Fruit fly (Drosophila melanogaster) whole organism, adult: ENCODE data around the gene CG5177.
A peak's percentile ranks its signal among the peaks of the same experiment; 100 is the strongest.

ENCODE experiments used
- CG11617 ChIP-seq: fragments of 200-800 bp; sonication (Bioruptor generic); optimal IDR thresholded peaks from 2 replicates; lab custom pipeline; 2017; ENCODE audit warnings: mild to moderate bottlenecking, missing biosample characterization, missing genetic modification reagents, missing genetic modification characterization
- CG12768 ChIP-seq: fragments of 200-800 bp; sonication (Bioruptor generic); optimal IDR thresholded peaks from 2 replicates; lab custom pipeline; 2017; ENCODE audit warnings: missing biosample characterization, missing genetic modification characterization, mild to moderate bottlenecking, moderate library complexity, missing genetic modification reagents
- CG14711 ChIP-seq: fragments of 200-800 bp; sonication (Bioruptor generic); optimal IDR thresholded peaks from 2 replicates; lab custom pipeline; 2018; ENCODE audit warnings: missing biosample characterization, mild to moderate bottlenecking, missing genetic modification characterization, moderate library complexity
- CG1620 ChIP-seq: fragments of 200-800 bp; sonication (Bioruptor generic); optimal IDR thresholded peaks from 2 replicates; lab custom pipeline; 2016; ENCODE audit warnings: missing biosample characterization, missing genetic modification characterization
- CG33017 ChIP-seq: fragments of 200-800 bp; sonication (Bioruptor generic); optimal IDR thresholded peaks from 2 replicates; lab custom pipeline; 2018; ENCODE audit warnings: missing biosample characterization, mild to moderate bottlenecking, missing genetic modification characterization, moderate library complexity
- CG5204 ChIP-seq: fragments of 200-800 bp; sonication (Bioruptor generic); optimal IDR thresholded peaks from 2 replicates; lab custom pipeline; 2016; ENCODE audit warnings: missing biosample characterization, missing genetic modification characterization
- CG7045 ChIP-seq: fragments of 200-800 bp; sonication (Bioruptor generic); optimal IDR thresholded peaks from 2 replicates; lab custom pipeline; 2017; ENCODE audit warnings: missing biosample characterization, mild to moderate bottlenecking, missing genetic modification characterization
- CG7101 ChIP-seq: fragments of 200-800 bp; sonication (Bioruptor generic); optimal IDR thresholded peaks from 2 replicates; lab custom pipeline; 2018; ENCODE audit warnings: missing biosample characterization, mild to moderate bottlenecking, missing genetic modification characterization, moderate library complexity
- Clk ChIP-seq: fragments of 200-800 bp; sonication (Bioruptor generic); optimal IDR thresholded peaks from 2 replicates; lab custom pipeline; 2017; ENCODE audit warnings: missing biosample characterization, missing genetic modification characterization
- Crg-1 ChIP-seq: fragments of 200-800 bp; sonication (Bioruptor generic); optimal IDR thresholded peaks from 2 replicates; lab custom pipeline; 2016; ENCODE audit warnings: missing biosample characterization, missing genetic modification characterization
- Hr96 ChIP-seq: fragments of 200-800 bp; sonication (Bioruptor generic); optimal IDR thresholded peaks from 2 replicates; lab custom pipeline; 2016; ENCODE audit warnings: missing biosample characterization, missing genetic modification characterization
- Mnt ChIP-seq: fragments of 200-800 bp; sonication (Bioruptor generic); optimal IDR thresholded peaks from 2 replicates; lab custom pipeline; 2016; ENCODE audit warnings: missing biosample characterization, mild to moderate bottlenecking, missing genetic modification characterization
- bab1 ChIP-seq: fragments of 200-800 bp; sonication (Bioruptor generic); optimal IDR thresholded peaks from 3 replicates; lab custom pipeline; 2019; ENCODE audit warnings: missing biosample characterization, mild to moderate bottlenecking, missing genetic modification characterization, moderate library complexity
- cic ChIP-seq: fragments of 200-800 bp; sonication (Bioruptor generic); optimal IDR thresholded peaks from 2 replicates; lab custom pipeline; 2017; ENCODE audit warnings: missing biosample characterization, mild to moderate bottlenecking, missing genetic modification characterization, moderate library complexity
- cnc ChIP-seq, 2 experiments: fragments of >200 bp; optimal IDR thresholded peaks; 2 replicates each; lab custom pipeline; 2017
- kay ChIP-seq: fragments of 200-800 bp; sonication (Bioruptor generic); peaks from one replicate; lab custom pipeline; 2016; ENCODE audit warnings: missing biosample characterization, missing genetic modification characterization, borderline replicate concordance
- ovo ChIP-seq: fragments of 200-800 bp; sonication (Bioruptor generic); optimal IDR thresholded peaks from 2 replicates; lab custom pipeline; 2016; ENCODE audit warnings: missing biosample characterization, missing genetic modification characterization
- pad ChIP-seq: fragments of 200-800 bp; sonication (Bioruptor generic); optimal IDR thresholded peaks from 3 replicates; lab custom pipeline; 2017; ENCODE audit warnings: missing biosample characterization, missing genetic modification characterization, mild to moderate bottlenecking, moderate library complexity, missing genetic modification reagents
- tj ChIP-seq: fragments of 200-800 bp; sonication (Bioruptor generic); optimal IDR thresholded peaks from 3 replicates; lab custom pipeline; 2017; ENCODE audit warnings: missing biosample characterization, mild to moderate bottlenecking, missing genetic modification characterization, moderate library complexity
- toe ChIP-seq: fragments of 200-800 bp; sonication (Bioruptor generic); optimal IDR thresholded peaks from 2 replicates; lab custom pipeline; 2016; ENCODE audit warnings: missing biosample characterization, missing genetic modification characterization

The CG5177 gene

dm6 chr2L:7430313-7430712, 25.3 kb downstream of the CG5177 start:
- TF ChIP-seq CG12768 (GFP tag; lab: Kevin White, UChicago) (no peak), cic (no peak), CG11617 (GFP tag; lab: Kevin White, UChicago) (no peak), pad (no peak), kay (GFP tag; lab: Kevin White, UChicago) (no peak), CG5204 (GFP tag; lab: Kevin White, UChicago) (no peak), tj (GFP tag; lab: Kevin White, UChicago) (no peak), Mnt (GFP tag; lab: Kevin White, UChicago) (no peak), cnc (optimal IDR thresholded peaks at IDR 0.05; lab: Kevin White, UChicago) (no peak), ovo (GFP tag; lab: Kevin White, UChicago) (no peak), CG7045 (GFP tag; lab: Kevin White, UChicago) (no peak), Hr96 (GFP tag; lab: Kevin White, UChicago) (no peak), CG33017 (tag; lab: Kevin White, UChicago) (no peak), Crg-1 (GFP tag; lab: Kevin White, UChicago) (no peak), CG7101 (no peak)

DNA sequence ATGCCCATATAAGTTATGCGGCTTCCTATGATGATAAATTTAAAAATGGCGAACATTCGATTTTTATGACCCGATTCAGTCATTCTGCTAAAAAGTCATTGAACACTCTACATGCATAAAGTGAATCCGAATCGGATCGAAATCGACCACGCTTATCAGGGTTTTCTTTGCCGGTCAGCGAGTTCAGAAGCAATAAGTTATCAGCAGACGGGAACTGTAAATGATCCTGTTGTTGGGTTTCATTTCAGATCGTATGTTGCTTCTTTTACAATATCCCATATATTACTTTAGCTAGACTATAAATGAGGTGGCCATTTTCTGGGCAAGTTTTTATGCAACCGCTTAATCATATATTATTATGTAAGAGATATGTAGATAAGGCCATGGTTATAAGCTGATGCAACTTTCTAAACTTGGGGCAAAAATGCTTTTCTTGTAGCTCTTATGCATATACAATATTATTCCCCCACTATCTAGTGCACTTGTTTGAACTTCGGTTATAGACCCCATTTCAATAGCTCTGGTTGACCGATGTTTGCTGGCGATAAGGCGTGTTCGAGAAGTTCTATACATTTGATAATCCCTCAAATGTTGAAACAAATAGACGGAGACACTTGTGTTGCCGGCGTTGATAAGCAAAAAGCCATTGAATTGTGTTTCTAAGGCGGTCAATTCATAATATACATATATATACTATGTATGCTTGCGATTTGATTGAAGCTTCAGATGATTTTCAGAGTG, 27.0 kb downstream of the CG5177 start:
- TF ChIP-seq pad (no peak), kay (GFP tag; lab: Kevin White, UChicago) (peak; percentile 59)

DNA sequence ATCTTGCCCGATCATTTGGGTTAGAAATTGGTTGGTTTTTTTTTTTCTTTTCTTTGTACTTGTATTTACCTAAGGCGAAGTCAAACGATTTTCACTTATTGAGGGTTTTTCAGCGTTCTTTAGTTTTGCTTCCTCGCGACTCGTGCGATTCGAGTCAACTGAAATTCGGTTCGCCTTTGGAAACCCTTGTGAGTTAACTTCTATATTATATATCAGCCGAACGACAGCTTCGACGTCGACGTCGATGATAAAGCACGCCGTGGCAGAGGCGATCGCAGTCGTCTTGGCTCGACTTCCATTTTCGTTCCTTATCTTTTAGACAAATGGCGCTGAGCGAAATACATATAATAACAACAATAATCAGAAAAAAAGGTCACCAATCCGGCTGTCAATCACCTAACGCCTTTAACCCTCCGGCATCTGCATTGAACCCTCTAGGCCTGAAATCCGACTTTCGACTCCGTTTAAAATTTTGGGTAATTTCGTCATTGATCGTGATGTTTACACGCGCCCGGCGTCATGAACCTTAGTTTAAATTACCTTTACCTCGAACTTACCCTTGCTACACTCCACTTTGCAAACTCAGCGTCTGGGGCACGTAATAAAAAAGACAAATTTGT, 28.4 kb downstream of the CG5177 start, which contains the start of gene CG5958:
Gene CG5958 (minus strand): TSS at position 180 of the 620 bp plus-strand sequence.
- TF ChIP-seq CG12768 (GFP tag; lab: Kevin White, UChicago), result peak; percentile 18
- no peak for TF ChIP-seq toe (GFP tag; lab: Kevin White, UChicago)
- TF ChIP-seq kay (GFP tag; lab: Kevin White, UChicago), result peak; percentile 93
- no peak for TF ChIP-seq Crg-1 (GFP tag; lab: Kevin White, UChicago)
- TF ChIP-seq CG14711 (tag; lab: Kevin White, UChicago), result no peak
- peak; percentile 22 for TF ChIP-seq Mnt (GFP tag; lab: Kevin White, UChicago)
- TF ChIP-seq CG5204 (GFP tag; lab: Kevin White, UChicago), result no peak
- TF ChIP-seq CG33017 (tag; lab: Kevin White, UChicago), result no peak
- no peak for TF ChIP-seq bab1
- no peak for TF ChIP-seq tj (GFP tag; lab: Kevin White, UChicago)
- no peak for TF ChIP-seq Hr96 (GFP tag; lab: Kevin White, UChicago)

dm6 chr2L:7433957-7434736, 29.1 kb downstream of the CG5177 start:
- TF ChIP-seq Hr96 (GFP tag; lab: Kevin White, UChicago) (no peak), CG12768 (GFP tag; lab: Kevin White, UChicago) (peak; percentile 55), Clk (GFP tag; lab: Kevin White, UChicago) (peak; percentile 66), CG7045 (GFP tag; lab: Kevin White, UChicago) (peak; percentile 71), kay (GFP tag; lab: Kevin White, UChicago) (peak; percentile 67), cnc (optimal IDR thresholded peaks at IDR 0.05; lab: Kevin White, UChicago) (no peak), CG14711 (tag; lab: Kevin White, UChicago) (peak; percentile 60), CG7101 (peak; percentile 95), CG33017 (tag; lab: Kevin White, UChicago) (peak; percentile 94), ovo (GFP tag; lab: Kevin White, UChicago) (peak; percentile 14), CG11617 (GFP tag; lab: Kevin White, UChicago) (peak; percentile 84), bab1 (peak; percentile 94), CG5204 (GFP tag; lab: Kevin White, UChicago) (peak; percentile 73), cic (no peak), CG1620 (peak; percentile 43), toe (GFP tag; lab: Kevin White, UChicago) (peak; percentile 57), Mnt (GFP tag; lab: Kevin White, UChicago) (peak; percentile 54), pad (peak; percentile 31), tj (GFP tag; lab: Kevin White, UChicago) (peak; percentile 71), Crg-1 (GFP tag; lab: Kevin White, UChicago) (no peak)

DNA sequence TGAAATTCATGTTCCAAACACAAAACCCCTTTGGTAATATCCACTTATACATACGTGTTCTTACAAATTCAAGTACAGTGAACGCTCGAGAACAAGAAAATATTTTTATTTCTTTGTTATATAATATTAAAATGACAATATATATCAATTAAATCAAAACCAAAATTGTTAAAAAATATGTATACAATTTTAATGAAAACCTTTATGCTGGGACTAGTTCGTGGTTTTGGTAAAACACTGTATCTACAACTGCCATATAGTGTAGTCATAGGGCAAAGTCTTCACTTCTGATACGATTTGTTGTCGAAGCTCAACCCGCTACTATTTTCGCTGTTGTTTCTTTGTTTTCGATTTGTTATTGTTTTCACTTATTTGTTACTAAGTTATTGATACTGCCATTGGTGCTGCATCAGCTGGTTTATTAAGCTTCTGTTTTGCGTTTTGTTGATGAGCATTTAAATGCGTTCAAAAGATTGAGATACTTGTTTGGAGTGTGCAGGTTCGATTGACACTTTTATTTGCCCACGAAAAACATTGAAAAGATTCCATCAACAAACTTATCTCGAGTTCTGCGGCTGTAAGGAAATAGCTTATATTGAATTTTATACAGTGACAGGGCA, 29.8 kb downstream of the CG5177 start:
- TF ChIP-seq CG1620, result no peak
- peak; percentile 34 for TF ChIP-seq CG11617 (GFP tag; lab: Kevin White, UChicago)
- peak; percentile 26 for TF ChIP-seq Hr96 (GFP tag; lab: Kevin White, UChicago)
- TF ChIP-seq cic, result no peak
- no peak for TF ChIP-seq ovo (GFP tag; lab: Kevin White, UChicago)
- peak; percentile 93 for TF ChIP-seq bab1
- peak; percentile 73 for TF ChIP-seq CG14711 (tag; lab: Kevin White, UChicago)
- peak; percentile 9 for TF ChIP-seq CG7045 (GFP tag; lab: Kevin White, UChicago)
- peak; percentile 46 for TF ChIP-seq pad
- peak; percentile 50 for TF ChIP-seq kay (GFP tag; lab: Kevin White, UChicago)
- TF ChIP-seq CG5204 (GFP tag; lab: Kevin White, UChicago), result no peak
- no peak for TF ChIP-seq Crg-1 (GFP tag; lab: Kevin White, UChicago)
- TF ChIP-seq tj (GFP tag; lab: Kevin White, UChicago), result peak; percentile 71
- peak; percentile 34 for TF ChIP-seq CG12768 (GFP tag; lab: Kevin White, UChicago)
- TF ChIP-seq Clk (GFP tag; lab: Kevin White, UChicago), result no peak
- peak; percentile 80 for TF ChIP-seq CG33017 (tag; lab: Kevin White, UChicago)
- peak; percentile 87 for TF ChIP-seq CG7101
- no peak for TF ChIP-seq cnc (optimal IDR thresholded peaks at IDR 0.05; lab: Kevin White, UChicago)
- TF ChIP-seq Mnt (GFP tag; lab: Kevin White, UChicago), result no peak
- no peak for TF ChIP-seq toe (GFP tag; lab: Kevin White, UChicago)
